Worm (Caenorhabditis elegans) whole organism, L4/young adult: ENCODE measurements around the gene F36H5.14.

ENCODE experiments used
- dao-5 ChIP-seq: sonication (generic microtip); optimal IDR thresholded peaks from 2 replicates; lab custom pipeline; 2016; ENCODE audit warnings: missing genotype, missing genetic modification characterization, moderate library complexity, missing compliant biosample characterization
- him-1 ChIP-seq: sonication (generic microtip); optimal IDR thresholded peaks from 2 replicates; lab custom pipeline; 2016; ENCODE audit warnings: missing genotype, missing genetic modification reagents, missing genetic modification characterization, missing compliant biosample characterization

DNA sequence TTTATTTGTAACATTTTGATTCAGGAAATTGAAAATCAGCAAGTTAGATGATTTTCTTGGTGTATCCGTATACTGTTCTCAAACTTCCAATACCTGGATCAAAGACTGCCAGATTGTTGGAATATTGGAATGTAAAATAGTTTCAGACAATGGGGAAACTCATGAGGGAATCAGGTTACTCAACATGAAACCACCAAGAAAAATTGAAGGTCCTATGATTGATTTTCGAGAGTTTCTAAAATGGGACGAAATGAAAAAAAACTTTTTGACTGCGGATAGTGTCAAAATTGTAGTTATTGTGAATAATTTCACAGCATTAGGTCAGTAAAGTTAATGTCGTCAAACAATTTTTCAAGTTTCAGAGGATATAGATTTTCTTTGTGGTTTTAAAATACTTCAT lies 3.5 kb upstream of the F36H5.14 start, which contains the start of gene math-3:
- TF ChIP-seq him-1 (tag; lab: Kevin White, UChicago) (no peak), dao-5 (no peak)
